Worm (Caenorhabditis elegans) whole organism, mixed stage, embryonic: Measurements from ENCODE around the gene R04F11.5.

Experiments used
- ceh-39 ChIP-seq: fragments of 150-350 bp; optimal IDR thresholded peaks from 2 replicates; lab custom pipeline; 2014; ENCODE audit warnings: missing biosample characterization, missing genetic modification characterization
- ces-1 ChIP-seq: fragments of 150-350 bp; optimal IDR thresholded peaks from 2 replicates; lab custom pipeline; 2014; ENCODE audit warnings: missing biosample characterization, missing genetic modification reagents, missing genetic modification characterization
- elt-1 ChIP-seq: sonication (generic microtip); optimal IDR thresholded peaks from 2 replicates; lab custom pipeline; 2017; ENCODE audit warnings: missing genetic modification characterization, mild to moderate bottlenecking, missing compliant biosample characterization, antibody characterized with exemption, moderate library complexity, borderline replicate concordance; ENCODE audit not compliant: insufficient read depth
- lin-13 ChIP-seq: fragments of 150-350 bp; optimal IDR thresholded peaks from 2 replicates; lab custom pipeline; 2014; ENCODE audit warnings: missing biosample characterization, missing genetic modification characterization
- nhr-12 ChIP-seq: fragments of 150-350 bp; optimal IDR thresholded peaks from 2 replicates; lab custom pipeline; 2014; ENCODE audit warnings: missing biosample characterization, missing genetic modification characterization
- pha-4 ChIP-seq: fragments of 150-350 bp; optimal IDR thresholded peaks from 2 replicates; lab custom pipeline; 2018; ENCODE audit warnings: missing biosample characterization, missing genetic modification reagents, missing genetic modification characterization
- snpc-4 ChIP-seq: fragments of 150-350 bp; optimal IDR thresholded peaks from 2 replicates; lab custom pipeline; 2014; ENCODE audit warnings: missing biosample characterization, missing genetic modification characterization
- zip-8 ChIP-seq: fragments of 150-350 bp; optimal IDR thresholded peaks from 2 replicates; lab custom pipeline; 2014; ENCODE audit warnings: missing biosample characterization, missing genetic modification characterization

DNA sequence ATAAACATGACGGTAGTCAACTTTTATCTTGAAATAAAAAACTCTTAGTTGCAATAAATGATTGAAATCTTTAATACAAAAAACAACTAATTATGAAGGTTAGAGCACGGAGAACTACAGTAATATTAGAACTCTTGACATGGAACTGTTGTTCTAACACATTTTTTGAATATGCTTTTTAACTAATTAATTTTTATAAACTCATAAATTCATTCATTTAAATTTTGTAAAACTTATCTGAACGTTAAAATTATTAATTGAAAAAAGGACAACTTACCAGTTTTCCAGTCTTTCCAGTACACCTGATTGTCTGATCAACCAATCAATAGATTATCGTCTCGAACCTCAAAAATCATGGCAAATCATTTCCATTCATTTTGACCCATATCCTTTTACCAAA, 34.6 kb upstream of the R04F11.5 start, which contains the start of gene sqt-3:
- no peak for TF ChIP-seq pha-4 (tag; lab: Kevin White, UChicago)
- no peak for TF ChIP-seq snpc-4 (tag; lab: Kevin White, UChicago)
- no peak for TF ChIP-seq lin-13 (tag; lab: Kevin White, UChicago)
- TF ChIP-seq elt-1 (tag; lab: Kevin White, UChicago) = no peak
- no peak for TF ChIP-seq ces-1 (GFP tag; lab: Kevin White, UChicago)
- no peak for TF ChIP-seq nhr-12 (tag; lab: Kevin White, UChicago)
- no peak for TF ChIP-seq zip-8 (tag; lab: Kevin White, UChicago)
- TF ChIP-seq ceh-39 = no peak
